Fruit fly (Drosophila melanogaster) whole organism, embryonic: ENCODE data around the gene amn.
A peak's percentile ranks its signal among the peaks of the same experiment; 100 is the strongest.

Experiments used
- Aef1 ChIP-seq: fragments of 200-800 bp; sonication (Bioruptor generic); IDR thresholded peaks from 3 replicates; pipeline ENCODE4 v1.3.6; 2022; ENCODE audit warnings: missing biosample characterization, missing genetic modification characterization
- Asciz ChIP-seq: fragments of 200-800 bp; sonication (Bioruptor generic); optimal IDR thresholded peaks from 2 replicates; lab custom pipeline; 2017; ENCODE audit warnings: missing biosample characterization, mild to moderate bottlenecking, missing genetic modification characterization, missing genetic modification reagents
- BEAF-32 ChIP-seq: fragments of 200-800 bp; sonication (Bioruptor generic); optimal IDR thresholded peaks from 3 replicates; lab custom pipeline; 2017; ENCODE audit warnings: missing biosample characterization, missing genetic modification characterization, mild to moderate bottlenecking, moderate library complexity, missing genetic modification reagents
- Bdp1 ChIP-seq: fragments of 200-800 bp; sonication (Bioruptor generic); optimal IDR thresholded peaks from 3 replicates; lab custom pipeline; 2016; ENCODE audit warnings: missing biosample characterization, missing genetic modification characterization
- CG11456 ChIP-seq: fragments of 200-800 bp; sonication (Bioruptor generic); IDR thresholded peaks from 3 replicates; pipeline ENCODE4 v1.3.6; 2022; ENCODE audit warnings: missing biosample characterization, missing genetic modification characterization
- CG12219 ChIP-seq: fragments of 200-800 bp; sonication (Bioruptor generic); optimal IDR thresholded peaks from 3 replicates; lab custom pipeline; 2018; ENCODE audit warnings: missing biosample characterization, mild to moderate bottlenecking, missing genetic modification characterization
- CG12299 ChIP-seq: fragments of 200-800 bp; sonication (Bioruptor generic); optimal IDR thresholded peaks from 2 replicates; lab custom pipeline; 2018; ENCODE audit warnings: missing biosample characterization, mild to moderate bottlenecking, missing genetic modification characterization
- CG13287 ChIP-seq: fragments of 200-800 bp; sonication (Bioruptor generic); IDR thresholded peaks from 2 replicates; pipeline ENCODE4 v1.3.6; 2022; ENCODE audit warnings: missing biosample characterization, missing genetic modification characterization; ENCODE audit not compliant: partially characterized antibody
- CG13894 ChIP-seq: fragments of 200-800 bp; sonication (Bioruptor generic); optimal IDR thresholded peaks from 3 replicates; lab custom pipeline; 2018; ENCODE audit warnings: missing biosample characterization, mild to moderate bottlenecking, missing genetic modification characterization, moderate library complexity
- CG14860 ChIP-seq: fragments of 200-800 bp; sonication (Bioruptor generic); IDR thresholded peaks from 3 replicates; pipeline ENCODE4 v1.3.6; 2022; ENCODE audit warnings: missing biosample characterization, missing genetic modification characterization; ENCODE audit not compliant: partially characterized antibody
- CG15479 ChIP-seq: fragments of 200-800 bp; sonication (Bioruptor generic); optimal IDR thresholded peaks from 3 replicates; lab custom pipeline; 2019; ENCODE audit warnings: missing biosample characterization, mild to moderate bottlenecking, missing genetic modification characterization, moderate library complexity
- CG33213 ChIP-seq: fragments of 200-800 bp; sonication (Bioruptor generic); optimal IDR thresholded peaks from 3 replicates; lab custom pipeline; 2016; ENCODE audit warnings: missing biosample characterization, missing genetic modification characterization
- CG33557 ChIP-seq: fragments of 200-800 bp; sonication (Bioruptor generic); optimal IDR thresholded peaks from 2 replicates; lab custom pipeline; 2019; ENCODE audit warnings: missing biosample characterization, mild to moderate bottlenecking, missing genetic modification characterization, moderate library complexity
- CG34376 ChIP-seq: fragments of 200-800 bp; sonication (Bioruptor generic); optimal IDR thresholded peaks from 2 replicates; lab custom pipeline; 2018; ENCODE audit warnings: missing biosample characterization, mild to moderate bottlenecking, missing genetic modification characterization
- CG3847 ChIP-seq: fragments of 200-800 bp; sonication (Bioruptor generic); IDR thresholded peaks from 2 replicates; pipeline ENCODE4 v1.3.6; 2022; ENCODE audit warnings: missing biosample characterization, missing genetic modification characterization
- CG43689 ChIP-seq: fragments of 200-800 bp; sonication (Bioruptor generic); IDR thresholded peaks from 2 replicates; pipeline ENCODE4 v1.3.6; 2022; ENCODE audit warnings: missing biosample characterization, missing genetic modification characterization
- CG7928 ChIP-seq: fragments of 200-800 bp; sonication (Bioruptor generic); optimal IDR thresholded peaks from 2 replicates; lab custom pipeline; 2017; ENCODE audit warnings: missing biosample characterization, mild to moderate bottlenecking, missing genetic modification characterization
- CG8388 ChIP-seq: fragments of 200-800 bp; sonication (Bioruptor generic); optimal IDR thresholded peaks from 2 replicates; lab custom pipeline; 2019; ENCODE audit warnings: missing biosample characterization, mild to moderate bottlenecking, missing genetic modification characterization, moderate library complexity
- CG9437 ChIP-seq: fragments of 200-800 bp; sonication (Bioruptor generic); optimal IDR thresholded peaks from 2 replicates; lab custom pipeline; 2018; ENCODE audit warnings: missing biosample characterization, mild to moderate bottlenecking, missing genetic modification characterization
- CG9932 ChIP-seq: fragments of 200-800 bp; sonication (Bioruptor generic); IDR thresholded peaks from 2 replicates; pipeline ENCODE4 v1.3.6; 2022; ENCODE audit warnings: missing biosample characterization, missing genetic modification characterization
- CHES-1-like ChIP-seq: fragments of 200-800 bp; sonication (Bioruptor generic); optimal IDR thresholded peaks from 2 replicates; lab custom pipeline; 2016; ENCODE audit warnings: missing biosample characterization, missing genetic modification characterization
- Camta ChIP-seq: fragments of 200-800 bp; sonication (Bioruptor generic); optimal IDR thresholded peaks from 2 replicates; lab custom pipeline; 2016; ENCODE audit warnings: missing biosample characterization, missing genetic modification characterization
- Dip3 ChIP-seq: fragments of 200-800 bp; sonication (Bioruptor generic); optimal IDR thresholded peaks from 3 replicates; lab custom pipeline; 2016; ENCODE audit warnings: missing biosample characterization, missing genetic modification characterization
- H2.0 ChIP-seq: fragments of 200-800 bp; sonication (Bioruptor generic); IDR thresholded peaks from 2 replicates; pipeline ENCODE4 v1.3.6; 2022; ENCODE audit warnings: missing biosample characterization, missing genetic modification characterization
- Hr39 ChIP-seq: fragments of >200 bp; optimal IDR thresholded peaks from 2 replicates; lab custom pipeline; 2017
- Kr ChIP-seq: fragments of 200-800 bp; sonication (Bioruptor generic); optimal IDR thresholded peaks from 2 replicates; lab custom pipeline; 2017; ENCODE audit warnings: missing biosample characterization, mild to moderate bottlenecking, missing genetic modification characterization
- Lhr ChIP-seq: fragments of 200-800 bp; sonication (Bioruptor generic); optimal IDR thresholded peaks from 3 replicates; lab custom pipeline; 2017; ENCODE audit warnings: mild to moderate bottlenecking, missing biosample characterization, missing genetic modification reagents, missing genetic modification characterization
- Lim3 ChIP-seq: fragments of 200-800 bp; sonication (Bioruptor generic); IDR thresholded peaks from 2 replicates; pipeline ENCODE4 v1.3.6; 2022; ENCODE audit warnings: missing biosample characterization, missing genetic modification characterization
- MTF-1 ChIP-seq: fragments of 200-800 bp; sonication (Bioruptor generic); optimal IDR thresholded peaks from 2 replicates; lab custom pipeline; 2018; ENCODE audit warnings: missing biosample characterization, mild to moderate bottlenecking, missing genetic modification characterization, borderline replicate concordance
- Meics ChIP-seq: fragments of 200-800 bp; sonication (Bioruptor generic); optimal IDR thresholded peaks from 2 replicates; lab custom pipeline; 2017; ENCODE audit warnings: missing biosample characterization, mild to moderate bottlenecking, missing genetic modification characterization
- Myb ChIP-seq: fragments of 200-800 bp; sonication (Bioruptor generic); optimal IDR thresholded peaks from 2 replicates; lab custom pipeline; 2016; ENCODE audit warnings: missing biosample characterization, missing genetic modification characterization
- Nf-YB ChIP-seq: fragments of 200-800 bp; sonication (Bioruptor generic); optimal IDR thresholded peaks from 3 replicates; lab custom pipeline; 2019; ENCODE audit warnings: missing biosample characterization, mild to moderate bottlenecking, missing genetic modification characterization, moderate library complexity
- Ssrp ChIP-seq: fragments of 200-800 bp; sonication (Bioruptor generic); optimal IDR thresholded peaks from 2 replicates; lab custom pipeline; 2018; ENCODE audit warnings: missing biosample characterization, mild to moderate bottlenecking, missing genetic modification characterization, moderate library complexity
- Xbp1 ChIP-seq: fragments of 200-800 bp; sonication (Bioruptor generic); optimal IDR thresholded peaks from 3 replicates; lab custom pipeline; 2016; ENCODE audit warnings: missing biosample characterization, mild to moderate bottlenecking, missing genetic modification characterization
- crol ChIP-seq: fragments of 200-800 bp; sonication (Bioruptor generic); IDR thresholded peaks from 2 replicates; pipeline ENCODE4 v1.3.6; 2022; ENCODE audit warnings: missing biosample characterization, missing genetic modification characterization
- dysf ChIP-seq: fragments of 200-800 bp; sonication (Bioruptor generic); IDR thresholded peaks from 3 replicates; pipeline ENCODE4 v1.3.6; 2022; ENCODE audit warnings: missing biosample characterization, missing genetic modification characterization
- emc ChIP-seq: fragments of 200-800 bp; sonication (Bioruptor generic); optimal IDR thresholded peaks from 2 replicates; lab custom pipeline; 2016; ENCODE audit warnings: missing biosample characterization, missing genetic modification characterization
- gfzf ChIP-seq: fragments of 200-800 bp; sonication (Bioruptor generic); optimal IDR thresholded peaks from 2 replicates; lab custom pipeline; 2016; ENCODE audit warnings: missing biosample characterization, mild to moderate bottlenecking, missing genetic modification characterization, moderate library complexity
- jigr1 ChIP-seq: fragments of 200-800 bp; sonication (Bioruptor generic); IDR thresholded peaks from 3 replicates; pipeline ENCODE4 v1.3.6; 2022; ENCODE audit warnings: missing biosample characterization, missing genetic modification characterization
- lilli ChIP-seq: fragments of 200-800 bp; sonication (Bioruptor generic); optimal IDR thresholded peaks from 3 replicates; lab custom pipeline; 2016; ENCODE audit warnings: missing biosample characterization, missing genetic modification characterization
- luna ChIP-seq: fragments of 200-800 bp; sonication (Bioruptor generic); optimal IDR thresholded peaks from 2 replicates; lab custom pipeline; 2016; ENCODE audit warnings: missing biosample characterization, missing genetic modification characterization
- pan ChIP-seq, 4 experiments: fragments of >200 bp in 3 of 4; fragments of 200-800 bp in 1 of 4; sonication (Bioruptor generic) in 1 of 4; optimal IDR thresholded peaks in 3 of 4; IDR thresholded peaks in 1 of 4; 2 replicates each; pipeline versions ENCODE4 v1.3.6 to Lab custom; 2017 to 2022; ENCODE audit warnings: missing biosample characterization in 2 of 4, missing genetic modification characterization in 2 of 4, mixed read lengths in 1 of 4
- pho ChIP-seq: fragments of 200-800 bp; sonication (Bioruptor generic); optimal IDR thresholded peaks from 2 replicates; lab custom pipeline; 2016; ENCODE audit warnings: missing biosample characterization, missing genetic modification characterization
- row ChIP-seq: fragments of 200-800 bp; sonication (Bioruptor generic); IDR thresholded peaks from 3 replicates; pipeline ENCODE4 v1.3.6; 2022; ENCODE audit warnings: missing biosample characterization, missing genetic modification characterization
- run ChIP-seq: fragments of 200-800 bp; sonication (Bioruptor generic); optimal IDR thresholded peaks from 3 replicates; lab custom pipeline; 2018; ENCODE audit warnings: missing biosample characterization, mild to moderate bottlenecking, missing genetic modification characterization
- scrt ChIP-seq: fragments of 200-800 bp; sonication (Bioruptor generic); optimal IDR thresholded peaks from 2 replicates; lab custom pipeline; 2018; ENCODE audit warnings: missing biosample characterization, mild to moderate bottlenecking, missing genetic modification characterization, moderate library complexity
- shn ChIP-seq: fragments of 200-800 bp; sonication (Bioruptor generic); optimal IDR thresholded peaks from 3 replicates; lab custom pipeline; 2016; ENCODE audit warnings: missing biosample characterization, missing genetic modification characterization
- slou ChIP-seq: fragments of 200-800 bp; sonication (Bioruptor generic); optimal IDR thresholded peaks from 3 replicates; lab custom pipeline; 2016; ENCODE audit warnings: missing biosample characterization, missing genetic modification characterization
- zfh2 ChIP-seq: fragments of 200-800 bp; sonication (Bioruptor generic); optimal IDR thresholded peaks from 2 replicates; lab custom pipeline; 2016; ENCODE audit warnings: missing biosample characterization, missing genetic modification characterization

The amn gene

dm6 chrX:19865389-19866144 lies 24.3 kb downstream of the amn start, which contains the start of gene THADA (continued):
- no peak for TF ChIP-seq Meics (GFP tag; lab: Kevin White, UChicago)
- TF ChIP-seq CG13894: peak; percentile 44
- no peak for TF ChIP-seq Hr39
- peak; percentile 26 for TF ChIP-seq pho (GFP tag; lab: Kevin White, UChicago)
- TF ChIP-seq CG3847 (GFP tag; lab: Robert Waterston, UW): peak; percentile 82
- peak; percentile 49 for TF ChIP-seq Xbp1 (GFP tag; lab: Kevin White, UChicago)
- TF ChIP-seq pan (optimal IDR thresholded peaks at IDR 0.05; lab: Kevin White, UChicago): no peak
- peak in 1 of 2 experiments; percentile 15 for TF ChIP-seq pan (GFP tag; optimal IDR thresholded peaks at IDR 0.05 in 1 of 2, IDR thresholded peaks at IDR 0.05 in 1 of 2)
- TF ChIP-seq zfh2 (GFP tag; lab: Kevin White, UChicago): peak; percentile 41
- TF ChIP-seq shn (GFP tag; lab: Kevin White, UChicago): no peak
- no peak for TF ChIP-seq Nf-YB
- TF ChIP-seq jigr1: no peak
- no peak for TF ChIP-seq CG8388 (GFP tag; lab: Kevin White, UChicago)
- TF ChIP-seq Lim3: no peak
- peak; percentile 76 for TF ChIP-seq Myb
- TF ChIP-seq CG9437 (GFP tag; lab: Kevin White, UChicago): peak; percentile 63
- peak; percentile 95 for TF ChIP-seq Lhr (GFP tag; lab: Kevin White, UChicago)
- no peak for TF ChIP-seq CG7928 (GFP tag; lab: Kevin White, UChicago)
- TF ChIP-seq gfzf (GFP tag; lab: Kevin White, UChicago): peak; percentile 56
- no peak for TF ChIP-seq run (tag; lab: Kevin White, UChicago)
- no peak for TF ChIP-seq emc
- no peak for TF ChIP-seq CG33557 (GFP tag; lab: Kevin White, UChicago)
- 0 out of 3 replicates have a peak, but pooled peaks have one; percentile 30 for TF ChIP-seq dysf
- peak; percentile 69 for TF ChIP-seq CG33213
- TF ChIP-seq luna: peak; percentile 1
- no peak for TF ChIP-seq Bdp1 (GFP tag; lab: Kevin White, UChicago)
- TF ChIP-seq scrt (GFP tag; lab: Kevin White, UChicago): no peak
- TF ChIP-seq Kr (GFP tag; lab: Kevin White, UChicago): no peak
- TF ChIP-seq CG12219 (GFP tag; lab: Kevin White, UChicago): no peak
- no peak for TF ChIP-seq Asciz (GFP tag; lab: Kevin White, UChicago)
- no peak; the same call in 1 of the 2 replicates for TF ChIP-seq crol (GFP tag; lab: Robert Waterston, UW)
- TF ChIP-seq CG15479 (GFP tag; lab: Kevin White, UChicago): no peak
- no peak for TF ChIP-seq CG34376
- peak; percentile 46 for TF ChIP-seq Camta (GFP tag; lab: Kevin White, UChicago)
- peak; percentile 60; the same call in 2 of the 3 replicates for TF ChIP-seq row (GFP tag; lab: Robert Waterston, UW)
- TF ChIP-seq CG11456 (GFP tag; lab: Robert Waterston, UW): 0 out of 3 replicates have a peak, but pooled peaks have one; percentile 64
- TF ChIP-seq Ssrp (tag; lab: Kevin White, UChicago): peak; percentile 17
- TF ChIP-seq BEAF-32 (GFP tag; lab: Kevin White, UChicago): peak; percentile 98
- peak; percentile 93 for TF ChIP-seq CG13287 (GFP tag; lab: Robert Waterston, UW)
- TF ChIP-seq CG14860: peak; percentile 80
- 0 out of 2 replicates have a peak, but pooled peaks have one; percentile 13 for TF ChIP-seq H2.0 (GFP tag; lab: Robert Waterston, UW)
- TF ChIP-seq CG9932: peak; percentile 81
- TF ChIP-seq CG12299: peak; percentile 4
- peak; percentile 85 for TF ChIP-seq Dip3 (GFP tag; lab: Kevin White, UChicago)
- no peak for TF ChIP-seq slou (GFP tag; lab: Kevin White, UChicago)
- TF ChIP-seq CG43689 (GFP tag; lab: Robert Waterston, UW): no peak
- TF ChIP-seq MTF-1 (GFP tag; lab: Kevin White, UChicago): peak; percentile 92
- TF ChIP-seq lilli: peak; percentile 74
- TF ChIP-seq CHES-1-like: peak; percentile 52
- TF ChIP-seq Aef1: peak; percentile 59; the same call in 2 of the 3 replicates
